Worm (Caenorhabditis elegans) whole organism, L2 larva: ENCODE measurements around the gene str-114.

Experiments
- ama-1 ChIP-seq: fragments of 150-350 bp; optimal IDR thresholded peaks from 2 replicates; lab custom pipeline; 2018; ENCODE audit warnings: inconsistent platforms
- elt-1 ChIP-seq: fragments of 150-350 bp; optimal IDR thresholded peaks from 2 replicates; lab custom pipeline; 2014; ENCODE audit warnings: missing biosample characterization, missing genetic modification characterization
- mdl-1 ChIP-seq, 2 experiments: fragments of 150-350 bp in 1 of 2; sonication (generic microtip) in 1 of 2; optimal IDR thresholded peaks; 2 replicates each; lab custom pipeline; 2017; ENCODE audit warnings: missing biosample characterization in 2 of 2, missing genetic modification characterization in 2 of 2
- unc-39 ChIP-seq: fragments of 150-350 bp; optimal IDR thresholded peaks from 2 replicates; lab custom pipeline; 2014; ENCODE audit warnings: missing biosample characterization, missing genetic modification characterization

ce11 chrV:3616844-3617243 is 32.7 kb upstream of the str-114 start:
- TF ChIP-seq unc-39 (tag; lab: Kevin White, UChicago) = no peak
- TF ChIP-seq elt-1 = no peak
- no peak for TF ChIP-seq ama-1 (lab: Kevin White, UChicago)
- TF ChIP-seq mdl-1 (tag; optimal IDR thresholded peaks at IDR 0.05; lab: Kevin White, UChicago) = no peak
